Fruit fly (Drosophila melanogaster) whole organism, pupa: ENCODE data around the gene CG34027.
"Not testable (repeated sequence)": the region's sequence is repeated elsewhere in the genome, so short reads cannot be mapped to it uniquely, and the experiment has no call there.

Experiments used
- CG10348 ChIP-seq: fragments of 200-800 bp; sonication (Bioruptor generic); IDR thresholded peaks from 2 replicates; pipeline ENCODE4 v1.3.6; 2022; ENCODE audit warnings: missing biosample characterization, missing genetic modification characterization
- CG12605 ChIP-seq: fragments of 200-800 bp; sonication (Bioruptor generic); IDR thresholded peaks from 2 replicates; pipeline ENCODE4 v1.3.6; 2022; ENCODE audit warnings: missing biosample characterization, missing genetic modification characterization
- CG13204 ChIP-seq: fragments of 200-800 bp; sonication (Bioruptor generic); optimal IDR thresholded peaks from 2 replicates; lab custom pipeline; 2018; ENCODE audit warnings: missing biosample characterization, mild to moderate bottlenecking, missing genetic modification characterization, moderate library complexity
- CG14655 ChIP-seq: fragments of 200-800 bp; sonication (Bioruptor generic); optimal IDR thresholded peaks from 3 replicates; lab custom pipeline; 2017; ENCODE audit warnings: mild to moderate bottlenecking, missing biosample characterization, missing genetic modification reagents, missing genetic modification characterization
- CG15710 ChIP-seq: fragments of 200-800 bp; sonication (Bioruptor generic); optimal IDR thresholded peaks from 2 replicates; lab custom pipeline; 2018; ENCODE audit warnings: missing biosample characterization, mild to moderate bottlenecking, missing genetic modification characterization, moderate library complexity
- CG17806 ChIP-seq: fragments of 200-800 bp; sonication (Bioruptor generic); optimal IDR thresholded peaks from 2 replicates; lab custom pipeline; 2018; ENCODE audit warnings: missing biosample characterization, mild to moderate bottlenecking, missing genetic modification characterization, moderate library complexity
- CG32121 ChIP-seq: fragments of 200-800 bp; sonication (Bioruptor generic); IDR thresholded peaks from 2 replicates; pipeline ENCODE4 v1.3.6; 2022; ENCODE audit warnings: missing biosample characterization, missing genetic modification characterization
- CG34367 ChIP-seq: fragments of 200-800 bp; sonication (Bioruptor generic); optimal IDR thresholded peaks from 2 replicates; lab custom pipeline; 2018; ENCODE audit warnings: missing biosample characterization, mild to moderate bottlenecking, missing genetic modification characterization
- CG4496 ChIP-seq: fragments of 200-800 bp; sonication (Bioruptor generic); IDR thresholded peaks from 3 replicates; pipeline ENCODE4 v1.3.6; 2022; ENCODE audit warnings: missing biosample characterization, missing genetic modification characterization
- CG8159 ChIP-seq: fragments of 200-800 bp; sonication (Bioruptor generic); optimal IDR thresholded peaks from 3 replicates; lab custom pipeline; 2018; ENCODE audit warnings: missing biosample characterization, mild to moderate bottlenecking, missing genetic modification characterization, moderate library complexity
- CG8301 ChIP-seq: fragments of 200-800 bp; sonication (Bioruptor generic); optimal IDR thresholded peaks from 2 replicates; lab custom pipeline; 2018; ENCODE audit warnings: missing biosample characterization, mild to moderate bottlenecking, missing genetic modification characterization
- CG9948 ChIP-seq: fragments of 200-800 bp; sonication (Bioruptor generic); optimal IDR thresholded peaks from 2 replicates; lab custom pipeline; 2018; ENCODE audit warnings: missing biosample characterization, mild to moderate bottlenecking, missing genetic modification characterization, moderate library complexity
- D1 ChIP-seq: fragments of 200-800 bp; sonication (Bioruptor generic); optimal IDR thresholded peaks from 2 replicates; lab custom pipeline; 2018; ENCODE audit warnings: missing biosample characterization, mild to moderate bottlenecking, missing genetic modification characterization, moderate library complexity
- EcR ChIP-seq: fragments of 200-800 bp; sonication (Bioruptor generic); optimal IDR thresholded peaks from 3 replicates; lab custom pipeline; 2019; ENCODE audit warnings: missing biosample characterization, missing genetic modification characterization, mild to moderate bottlenecking, moderate library complexity, missing genetic modification reagents
- Ets98B ChIP-seq: fragments of 200-800 bp; sonication (Bioruptor generic); IDR thresholded peaks from 2 replicates; pipeline ENCODE4 v1.3.6; 2022; ENCODE audit warnings: missing biosample characterization, missing genetic modification characterization
- Pif1A ChIP-seq: fragments of 200-800 bp; sonication (Bioruptor generic); optimal IDR thresholded peaks from 3 replicates; lab custom pipeline; 2016; ENCODE audit warnings: missing biosample characterization, missing genetic modification characterization
- Pif1B ChIP-seq: fragments of 200-800 bp; sonication (Bioruptor generic); optimal IDR thresholded peaks from 3 replicates; lab custom pipeline; 2016; ENCODE audit warnings: missing biosample characterization, missing genetic modification characterization
- Snoo ChIP-seq: fragments of 200-800 bp; sonication (Bioruptor generic); optimal IDR thresholded peaks from 3 replicates; lab custom pipeline; 2017; ENCODE audit warnings: missing biosample characterization, mild to moderate bottlenecking, missing genetic modification characterization, inconsistent platforms
- fd96Ca ChIP-seq: fragments of 200-800 bp; sonication (Bioruptor generic); IDR thresholded peaks from 3 replicates; pipeline ENCODE4 v1.3.6; 2022; ENCODE audit warnings: missing biosample characterization, missing genetic modification characterization
- gl ChIP-seq: fragments of 200-800 bp; sonication (Bioruptor generic); optimal IDR thresholded peaks from 2 replicates; lab custom pipeline; 2018; ENCODE audit warnings: missing biosample characterization, mild to moderate bottlenecking, missing genetic modification characterization
- rn ChIP-seq: fragments of 200-800 bp; sonication (Bioruptor generic); IDR thresholded peaks from 2 replicates; pipeline ENCODE4 v1.3.6; 2022; ENCODE audit warnings: missing biosample characterization, missing genetic modification characterization

CG34027 gene

DNA sequence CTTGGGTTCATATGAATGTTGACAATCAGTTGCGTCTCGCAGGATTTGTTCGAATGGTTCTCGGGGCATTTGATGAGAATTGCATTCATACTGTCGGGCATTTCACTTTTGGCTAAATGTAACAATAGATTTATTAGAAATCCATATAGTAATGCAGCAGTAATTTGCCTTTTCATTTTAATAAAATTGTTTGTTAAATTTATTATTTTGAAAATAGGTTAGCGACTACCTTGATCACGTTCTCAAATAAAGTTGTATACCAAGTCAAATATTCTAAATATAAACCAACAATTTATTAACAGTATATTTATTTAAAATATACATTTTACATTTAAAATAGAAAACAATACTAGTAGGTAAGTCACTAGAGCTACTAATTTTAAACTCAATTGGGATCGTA, at the start of gene CG34027:
Gene CG34027 (minus strand): TSS at position 101 of the 400 bp plus-strand sequence.
- TF ChIP-seq CG32121 (GFP tag; lab: Robert Waterston, UW) (no peak), gl (tag; lab: Kevin White, UChicago) (no peak), Snoo (tag; lab: Kevin White, UChicago) (no peak), D1 (tag; lab: Kevin White, UChicago) (no peak), CG8159 (no peak), CG13204 (no peak), CG17806 (tag; lab: Kevin White, UChicago) (no peak)

DNA sequence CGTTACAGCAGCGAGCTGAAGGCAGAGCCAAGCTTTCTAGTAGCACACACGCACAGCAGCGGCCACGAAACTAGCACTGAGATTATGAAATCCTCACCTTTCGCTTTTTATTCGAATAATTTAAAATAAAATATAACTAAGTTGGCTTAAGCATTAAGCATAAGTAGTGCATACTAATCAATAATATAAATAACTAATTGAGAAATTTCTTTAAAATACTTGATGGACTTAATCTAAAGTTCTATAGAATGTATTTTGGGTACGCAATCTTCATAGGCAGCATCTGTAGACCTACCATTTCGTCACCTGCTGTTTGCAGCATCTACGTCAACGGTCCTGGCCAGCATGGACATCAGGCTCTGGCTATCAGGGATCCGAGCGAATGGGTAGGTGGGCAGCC, 43.5 kb upstream of the CG34027 start:
- TF ChIP-seq CG8159, result peak; percentile 33
- no peak for TF ChIP-seq CG17806 (tag; lab: Kevin White, UChicago)
- no peak for TF ChIP-seq CG4496 (GFP tag; lab: Robert Waterston, UW)
- no peak for TF ChIP-seq CG14655 (GFP tag; lab: Kevin White, UChicago)
- no peak for TF ChIP-seq gl (tag; lab: Kevin White, UChicago)
- TF ChIP-seq D1 (tag; lab: Kevin White, UChicago), result no peak
- TF ChIP-seq CG8301 (tag; lab: Kevin White, UChicago), result no peak
- peak; percentile 13 for TF ChIP-seq CG15710
- TF ChIP-seq CG32121 (GFP tag; lab: Robert Waterston, UW), result no peak
- no peak for TF ChIP-seq CG10348

DNA sequence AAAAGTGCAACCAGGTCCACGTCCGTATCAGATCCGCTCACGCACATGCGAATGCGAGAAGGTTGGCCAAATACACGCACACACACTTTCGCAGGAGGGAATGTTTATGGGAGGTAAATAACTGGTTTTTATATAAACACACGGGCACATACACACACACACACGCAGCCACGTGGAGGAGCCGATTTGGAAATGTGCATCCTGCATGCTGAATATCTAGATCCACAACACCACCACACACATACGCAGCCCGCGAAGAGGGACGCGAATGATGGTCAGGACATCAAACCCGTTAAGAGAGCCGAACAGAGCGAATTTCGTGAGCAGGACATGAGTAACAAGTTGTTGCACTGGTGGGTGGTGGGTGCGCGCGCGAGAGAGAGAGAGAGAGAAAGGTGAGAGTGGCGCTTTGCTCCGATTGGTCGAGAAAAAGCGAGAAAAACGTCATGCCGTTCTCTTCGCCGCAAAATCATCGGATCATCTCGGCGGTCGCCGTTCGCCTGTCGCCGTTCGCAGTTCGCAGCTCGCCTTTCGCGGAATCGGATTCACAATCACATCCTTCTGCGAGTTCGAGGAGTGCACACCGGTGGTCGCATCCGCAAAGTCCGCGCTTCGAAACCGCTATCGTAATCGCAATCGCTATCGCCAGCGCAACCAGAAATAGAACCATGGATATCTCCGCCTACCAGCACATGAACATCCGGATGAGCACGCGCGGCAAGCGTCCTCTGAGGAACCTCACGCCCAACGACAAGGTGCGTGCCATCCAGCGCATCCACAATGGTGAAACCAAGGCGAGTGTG, 28.9 kb upstream of the CG34027 start, which contains the start of gene danr:
Gene danr (plus strand): TSS at position 508 of the 803 bp plus-strand sequence.
- TF ChIP-seq CG12605 (GFP tag; lab: Robert Waterston, UW) (peak; percentile 76), Snoo (tag; lab: Kevin White, UChicago) (no peak)

DNA sequence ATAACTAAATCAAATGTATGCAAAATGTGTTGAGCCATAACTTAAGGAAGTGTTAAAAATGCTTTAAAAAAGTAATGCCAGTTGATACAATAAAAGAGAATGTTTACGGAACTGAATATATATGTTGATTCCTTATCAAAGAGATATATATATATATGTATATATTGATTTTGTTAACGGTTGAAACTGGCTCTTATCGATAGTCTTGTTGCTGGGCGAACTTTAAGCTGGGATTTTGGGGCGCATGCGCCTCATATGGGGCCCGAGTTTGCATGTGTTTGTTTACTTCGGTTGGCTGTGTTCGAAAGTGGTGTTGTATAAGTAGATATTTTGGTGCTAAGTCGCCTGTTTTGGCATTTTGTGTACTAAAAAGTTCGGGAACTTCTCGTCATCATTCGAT, 22.2 kb upstream of the CG34027 start, which contains the start of gene Bili:
Gene Bili (plus strand): TSS at position 265 of the 400 bp plus-strand sequence.
- TF ChIP-seq CG15710; Pif1A (GFP tag; lab: Kevin White, UChicago); CG8159: not testable (repeated sequence)
- TF ChIP-seq, all 21 proteins: peak for 0; not testable (repeated sequence) for 21

DNA sequence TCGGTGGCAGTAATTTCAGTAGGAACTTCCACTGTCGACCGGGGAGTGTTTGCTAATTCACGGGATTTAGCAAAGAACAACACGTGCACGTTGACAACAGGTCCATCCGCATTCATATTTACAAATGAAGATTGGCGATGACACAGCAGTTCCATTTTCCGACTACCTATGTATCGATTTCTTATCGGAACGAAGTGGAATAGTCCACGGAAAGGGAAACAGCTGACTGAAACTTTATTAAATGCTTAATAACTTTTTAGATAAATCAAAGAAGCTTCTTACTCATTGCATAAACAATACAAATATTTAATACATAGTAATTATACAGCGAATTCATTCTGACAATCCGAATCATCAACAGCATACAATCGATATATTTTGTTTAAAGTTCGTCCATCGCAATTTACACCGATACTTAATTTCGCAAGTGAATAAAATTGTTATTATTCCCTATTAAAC, 18.4 kb upstream of the CG34027 start, which contains the start of the genes Mocs2A, Mocs2B and Clbn:
Gene Mocs2A (minus strand): TSS at position 129 of the 459 bp plus-strand sequence.
Gene Mocs2B (minus strand): TSS at position 129 of the 459 bp plus-strand sequence.
Gene Clbn (plus strand): TSS at position 272 of the 459 bp plus-strand sequence.
- no peak for TF ChIP-seq CG13204
- TF ChIP-seq Snoo (tag; lab: Kevin White, UChicago), result no peak
- no peak for TF ChIP-seq CG32121 (GFP tag; lab: Robert Waterston, UW)
- TF ChIP-seq CG14655 (GFP tag; lab: Kevin White, UChicago), result no peak
- TF ChIP-seq gl (tag; lab: Kevin White, UChicago), result no peak
- TF ChIP-seq CG8159, result no peak
- no peak for TF ChIP-seq CG17806 (tag; lab: Kevin White, UChicago)
- no peak for TF ChIP-seq CG9948 (tag; lab: Kevin White, UChicago)
- TF ChIP-seq Pif1A (GFP tag; lab: Kevin White, UChicago), result no peak
- TF ChIP-seq CG15710, result no peak
- no peak for TF ChIP-seq fd96Ca (GFP tag; lab: Robert Waterston, UW)
- TF ChIP-seq CG12605 (GFP tag; lab: Robert Waterston, UW), result no peak
- TF ChIP-seq D1 (tag; lab: Kevin White, UChicago), result no peak
- no peak for TF ChIP-seq EcR (GFP tag; lab: Kevin White, UChicago)
- TF ChIP-seq CG10348, result no peak
- no peak for TF ChIP-seq Pif1B
- no peak for TF ChIP-seq CG34367 (tag; lab: Kevin White, UChicago)

DNA sequence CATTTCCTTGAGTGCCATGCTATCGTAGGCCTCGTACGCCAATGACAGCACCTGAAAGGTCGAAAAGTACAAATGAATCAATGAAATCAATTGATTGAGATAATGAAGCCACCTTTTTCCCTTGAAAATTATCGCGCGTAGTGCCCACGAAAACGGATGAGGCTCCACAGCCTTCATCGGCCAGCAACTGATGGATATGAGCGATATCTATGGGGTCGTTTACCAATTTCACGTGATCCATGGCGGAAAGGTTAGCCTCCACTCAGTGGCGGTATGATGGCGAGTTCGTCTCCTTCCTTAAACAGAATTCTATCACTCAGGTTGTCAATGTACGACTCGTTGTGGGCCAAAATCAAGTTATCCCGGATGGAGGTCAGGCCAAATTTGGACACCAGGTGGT, 18.0 kb upstream of the CG34027 start:
- TF ChIP-seq Ets98B (GFP tag; lab: Robert Waterston, UW) (no peak), Pif1A (GFP tag; lab: Kevin White, UChicago) (no peak), EcR (GFP tag; lab: Kevin White, UChicago) (no peak), gl (tag; lab: Kevin White, UChicago) (no peak), CG32121 (GFP tag; lab: Robert Waterston, UW) (no peak), CG17806 (tag; lab: Kevin White, UChicago) (no peak), CG4496 (GFP tag; lab: Robert Waterston, UW) (no peak), fd96Ca (GFP tag; lab: Robert Waterston, UW) (no peak), Pif1B (no peak), rn (GFP tag; lab: Robert Waterston, UW) (no peak)

DNA sequence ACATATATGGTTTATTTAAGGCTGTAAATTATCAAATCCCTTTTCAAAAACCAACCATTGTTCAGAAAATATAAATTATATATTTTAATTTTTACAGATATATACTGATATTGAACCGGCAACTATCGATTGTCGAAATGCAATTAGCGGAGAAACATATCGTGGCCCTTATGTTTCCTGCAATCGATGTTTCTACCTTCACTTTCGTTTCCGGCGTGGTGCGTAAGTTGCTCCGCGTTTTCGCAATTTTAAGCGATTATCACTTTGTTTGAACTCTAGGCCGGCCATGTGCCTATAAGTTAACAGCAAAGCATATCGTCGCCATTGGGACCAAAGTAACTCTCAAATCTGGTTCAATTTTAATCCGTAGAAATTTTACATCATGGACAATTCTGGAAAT, 14.4 kb upstream of the CG34027 start, which contains the start of gene vig2:
Gene vig2 (plus strand): TSS at position 112 of the 400 bp plus-strand sequence.
- TF ChIP-seq Snoo (tag; lab: Kevin White, UChicago), result peak; percentile 52
- peak; percentile 82; the same call in 2 of the 3 replicates for TF ChIP-seq CG4496 (GFP tag; lab: Robert Waterston, UW)
- peak; percentile 14 for TF ChIP-seq CG34367 (tag; lab: Kevin White, UChicago)
- peak; percentile 15 for TF ChIP-seq CG15710
